Worm (Caenorhabditis elegans): ENCODE results near the gene R10E9.2.

The R10E9.2 gene

DNA sequence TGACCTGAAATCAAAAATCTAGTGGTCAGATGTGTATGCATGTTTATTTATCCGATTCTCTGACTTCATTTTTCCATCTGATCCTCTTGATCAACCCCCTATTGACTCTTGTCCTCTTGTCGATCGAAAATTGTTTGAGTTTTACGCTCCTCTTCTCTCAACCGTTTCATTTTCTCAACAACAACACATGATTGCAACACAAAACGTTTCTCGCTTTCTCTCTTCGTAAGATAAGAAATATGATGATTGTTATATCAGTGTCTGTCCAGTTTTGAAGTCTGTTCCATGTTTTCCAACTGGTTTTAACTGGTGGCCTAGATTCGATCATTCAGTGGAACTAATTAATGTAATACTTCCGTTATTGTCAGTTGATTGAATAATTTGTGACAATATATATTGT is 12.1 kb downstream of the R10E9.2 start:
- TF ChIP-seq sma-9 (GFP tag; optimal IDR thresholded peaks at IDR 0.05) (peak; percentile 58), sma-9 (tag; optimal IDR thresholded peaks at IDR 0.05) (no peak), F13H6.1 (tag; optimal IDR thresholded peaks at IDR 0.05) (peak; percentile 4), crh-2 (tag; optimal IDR thresholded peaks at IDR 0.05) (peak; percentile 5), nhr-129 (tag; optimal IDR thresholded peaks at IDR 0.05) (peak; percentile 81), nhr-25 (tag; optimal IDR thresholded peaks at IDR 0.05) (peak; percentile 33), lsy-2 (tag; optimal IDR thresholded peaks at IDR 0.05) (peak in 1 of 2 experiments; percentile 37), nhr-12 (tag; optimal IDR thresholded peaks at IDR 0.05) (no peak), gmeb-1 (tag; optimal IDR thresholded peaks at IDR 0.05) (peak; percentile 36), zag-1 (tag; optimal IDR thresholded peaks at IDR 0.05) (no peak), nhr-237 (tag; optimal IDR thresholded peaks at IDR 0.05) (no peak), fos-1 (tag; optimal IDR thresholded peaks at IDR 0.05) (peak; percentile 9)

DNA sequence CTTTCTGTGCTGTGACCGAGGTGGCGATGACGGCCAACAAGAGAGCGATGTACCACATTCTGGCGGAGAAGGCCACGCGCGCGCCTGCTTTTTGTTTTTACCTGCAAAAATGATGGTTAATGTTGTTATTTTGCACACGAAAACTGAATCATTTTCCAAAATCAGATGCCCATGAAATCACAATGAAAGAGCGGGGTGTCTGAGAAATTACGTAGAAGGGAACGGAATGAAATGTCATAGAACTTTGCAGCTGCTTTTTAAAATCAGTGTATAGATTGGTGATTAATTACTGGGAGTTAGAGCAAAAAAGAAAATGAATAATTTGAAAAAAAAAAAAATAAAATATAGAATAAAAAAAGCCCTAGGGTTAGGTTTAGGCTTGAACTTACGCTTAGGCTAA is 28.3 kb downstream of the R10E9.2 start, which contains the start of gene npl-10:
TSS of gene npl-10 (minus strand) at position 101 of the 400 bp plus-strand sequence.
- no peak for TF ChIP-seq ceh-16 (tag; optimal IDR thresholded peaks at IDR 0.05)
- no peak for TF ChIP-seq egl-27 (tag; optimal IDR thresholded peaks at IDR 0.05)
- TF ChIP-seq alr-1 (tag; optimal IDR thresholded peaks at IDR 0.05): no peak
- TF ChIP-seq nhr-25 (tag; optimal IDR thresholded peaks at IDR 0.05): no peak
- no peak for TF ChIP-seq sma-3 (GFP tag; optimal IDR thresholded peaks at IDR 0.05)
- TF ChIP-seq ama-1 (optimal IDR thresholded peaks at IDR 0.05): no peak
- no peak for TF ChIP-seq aly-2 (tag; optimal IDR thresholded peaks at IDR 0.05)
- no peak for TF ChIP-seq nhr-10 (tag; optimal IDR thresholded peaks at IDR 0.05)
- no peak for TF ChIP-seq nhr-23 (tag; optimal IDR thresholded peaks at IDR 0.05)
- no peak for TF ChIP-seq sem-4 (tag; optimal IDR thresholded peaks at IDR 0.05)
- TF ChIP-seq ztf-11 (tag; optimal IDR thresholded peaks at IDR 0.05): no peak
- TF ChIP-seq lin-13 (GFP tag; optimal IDR thresholded peaks at IDR 0.05): no peak
- TF ChIP-seq dmd-4 (tag; optimal IDR thresholded peaks at IDR 0.05): no peak
- no peak for TF ChIP-seq nhr-11 (tag; optimal IDR thresholded peaks at IDR 0.05)
- no peak for TF ChIP-seq C34F6.9 (tag; optimal IDR thresholded peaks at IDR 0.05)
- no peak for TF ChIP-seq nhr-12 (tag; optimal IDR thresholded peaks at IDR 0.05)
- no peak for TF ChIP-seq skn-1 (tag; optimal IDR thresholded peaks at IDR 0.05)
- TF ChIP-seq unc-39 (tag; optimal IDR thresholded peaks at IDR 0.05): no peak
- no peak for TF ChIP-seq unc-62 (GFP tag; optimal IDR thresholded peaks at IDR 0.05)

DNA sequence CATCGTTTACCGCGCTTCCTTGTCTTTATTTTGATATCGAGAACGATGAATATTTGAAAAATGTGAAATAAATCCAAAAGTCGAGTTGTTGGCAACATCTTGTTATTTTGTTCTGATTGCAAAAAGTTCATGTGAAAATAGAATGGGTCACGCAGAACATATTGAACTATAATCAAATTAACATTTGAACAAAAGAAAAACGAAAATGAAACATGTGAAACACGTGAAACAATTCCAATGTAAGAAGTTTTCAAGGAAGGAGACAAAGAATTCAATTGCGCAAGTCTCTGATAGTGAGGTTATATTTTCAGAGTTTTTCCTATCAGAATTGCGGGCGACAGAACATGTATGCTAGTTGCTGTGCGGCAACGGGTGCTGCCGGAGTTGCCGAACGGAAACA is 32.7 kb downstream of the R10E9.2 start, which contains the start of gene F37A8.2:
TSS of gene F37A8.2 (minus strand) at position 101 of the 400 bp plus-strand sequence.
- no peak for TF ChIP-seq lsy-2 (tag; optimal IDR thresholded peaks at IDR 0.05)
- TF ChIP-seq nhr-77 (tag; optimal IDR thresholded peaks at IDR 0.05): no peak
- no peak for TF ChIP-seq zag-1 (tag; optimal IDR thresholded peaks at IDR 0.05)
- no peak for TF ChIP-seq unc-39 (tag; optimal IDR thresholded peaks at IDR 0.05)
- TF ChIP-seq sem-4 (tag; optimal IDR thresholded peaks at IDR 0.05): no peak
- no peak for TF ChIP-seq mdl-1 (tag; optimal IDR thresholded peaks at IDR 0.05)
- TF ChIP-seq sma-3 (GFP tag; optimal IDR thresholded peaks at IDR 0.05): no peak
- no peak for TF ChIP-seq lin-13 (GFP tag; optimal IDR thresholded peaks at IDR 0.05)
- TF ChIP-seq nhr-237 (tag; optimal IDR thresholded peaks at IDR 0.05): no peak
- TF ChIP-seq elt-1 (tag; optimal IDR thresholded peaks at IDR 0.05): no peak
- TF ChIP-seq lin-39 (tag; optimal IDR thresholded peaks at IDR 0.05): no peak
- TF ChIP-seq F13H6.1 (tag; optimal IDR thresholded peaks at IDR 0.05): no peak
- TF ChIP-seq gmeb-1 (tag; optimal IDR thresholded peaks at IDR 0.05): no peak
- no peak for TF ChIP-seq ZK546.5 (tag; optimal IDR thresholded peaks at IDR 0.05)
- TF ChIP-seq Y55F3AM.14 (GFP tag; optimal IDR thresholded peaks at IDR 0.05): no peak
- TF ChIP-seq nhr-10 (tag; optimal IDR thresholded peaks at IDR 0.05): no peak

DNA sequence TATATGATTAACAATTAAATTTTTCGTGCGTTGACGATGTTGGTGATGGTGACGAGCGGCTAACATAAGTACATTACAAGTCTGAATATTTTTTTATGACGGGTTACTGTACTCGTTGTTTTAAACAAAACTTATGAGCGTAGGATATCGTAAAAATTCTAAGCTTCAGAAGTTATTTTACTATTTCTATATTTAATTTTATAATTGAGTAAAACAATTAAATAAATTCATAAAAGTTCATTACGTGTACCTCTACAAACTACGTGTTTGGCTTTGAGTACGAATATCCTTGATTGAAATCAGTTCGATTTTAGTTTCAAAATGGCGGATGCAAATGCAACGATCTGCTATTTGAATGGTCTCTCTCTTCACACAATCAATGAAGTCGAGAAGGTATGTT is 36.0 kb downstream of the R10E9.2 start, which contains the start of gene F37A8.1:
TSS of gene F37A8.1 (plus strand) at position 301 of the 400 bp plus-strand sequence.
- TF ChIP-seq nhr-77 (tag; optimal IDR thresholded peaks at IDR 0.05) (no peak), nhr-25 (tag; optimal IDR thresholded peaks at IDR 0.05) (no peak), ztf-11 (tag; optimal IDR thresholded peaks at IDR 0.05) (no peak), sem-4 (tag; optimal IDR thresholded peaks at IDR 0.05) (no peak), gmeb-1 (tag; optimal IDR thresholded peaks at IDR 0.05) (no peak), C34F6.9 (tag; optimal IDR thresholded peaks at IDR 0.05) (no peak), F13H6.1 (tag; optimal IDR thresholded peaks at IDR 0.05) (no peak), mdl-1 (tag; optimal IDR thresholded peaks at IDR 0.05) (no peak), mab-5 (tag; optimal IDR thresholded peaks at IDR 0.05) (no peak), dmd-4 (tag; optimal IDR thresholded peaks at IDR 0.05) (no peak), lin-11 (tag; optimal IDR thresholded peaks at IDR 0.05) (no peak), elt-1 (tag; optimal IDR thresholded peaks at IDR 0.05) (no peak), blmp-1 (tag; optimal IDR thresholded peaks at IDR 0.05; ENCODE audit: insufficient read depth) (no peak), ZK546.5 (tag; optimal IDR thresholded peaks at IDR 0.05) (no peak), lsy-2 (tag; optimal IDR thresholded peaks at IDR 0.05) (no peak), nhr-6 (tag; optimal IDR thresholded peaks at IDR 0.05) (no peak), nhr-12 (tag; optimal IDR thresholded peaks at IDR 0.05) (no peak), nhr-10 (tag; optimal IDR thresholded peaks at IDR 0.05) (no peak)

All from whole organism, L2 larva.